Worm (Caenorhabditis elegans): ENCODE measurements around the gene F15A8.1.

DNA sequence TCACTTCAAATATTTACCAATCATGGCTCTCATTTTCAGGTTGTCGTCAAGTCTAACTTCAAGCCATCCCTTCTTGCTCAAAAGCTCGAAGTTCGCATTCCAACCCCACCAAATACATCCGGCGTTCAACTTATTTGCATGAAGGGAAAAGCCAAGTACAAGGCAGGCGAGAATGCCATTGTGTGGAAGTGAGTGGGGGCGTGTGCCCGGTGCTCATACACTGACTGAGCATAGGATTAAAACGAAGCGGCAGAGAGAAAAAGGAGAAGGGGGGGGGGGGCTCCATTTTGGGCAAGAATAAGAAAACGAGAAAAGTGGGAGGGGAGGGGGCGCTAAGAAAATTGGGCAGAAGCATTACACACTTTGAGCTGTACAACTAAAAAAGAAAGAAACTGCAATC is 49.1 kb upstream of the F15A8.1 start:
- TF ChIP-seq sea-1 (GFP tag; conservative IDR thresholded peaks at IDR 0.05) (no peak), hmg-4 (GFP tag; optimal IDR thresholded peaks at IDR 0.05) (no peak), ama-1 (optimal IDR thresholded peaks at IDR 0.05) (no peak), pes-1 (GFP tag; IDR thresholded peaks at IDR 0.05) (no peak), tbx-11 (GFP tag; IDR thresholded peaks at IDR 0.05) (no peak), F13C5.2 (tag; optimal IDR thresholded peaks at IDR 0.05) (no peak), scrt-1 (GFP tag; IDR thresholded peaks at IDR 0.05) (no peak), hmbx-1 (tag; optimal IDR thresholded peaks at IDR 0.05) (no peak), aly-1 (tag; optimal IDR thresholded peaks at IDR 0.05) (no peak)

All from whole organism, early embryonic.